Worm (Caenorhabditis elegans) whole organism, L3 larva: Measurements from ENCODE around the gene ZK177.1.

Experiments used
- R02D3.7 ChIP-seq: fragments of 150-350 bp; optimal IDR thresholded peaks from 2 replicates; lab custom pipeline; 2014; ENCODE audit warnings: missing biosample characterization, missing genetic modification characterization
- ZK546.5 ChIP-seq: sonication (generic microtip); optimal IDR thresholded peaks from 2 replicates; lab custom pipeline; 2017; ENCODE audit warnings: missing biosample characterization, missing genetic modification characterization
- ama-1 ChIP-seq: fragments of 150-350 bp; optimal IDR thresholded peaks from 2 replicates; lab custom pipeline; 2018
- ceh-9 ChIP-seq: sonication (generic microtip); optimal IDR thresholded peaks from 2 replicates; lab custom pipeline; 2018; ENCODE audit warnings: missing biosample characterization, missing genetic modification characterization
- daf-12 ChIP-seq: fragments of 150-350 bp; optimal IDR thresholded peaks from 2 replicates; lab custom pipeline; 2014; ENCODE audit warnings: missing biosample characterization, missing genetic modification reagents, missing genetic modification characterization
- egl-27 ChIP-seq: sonication (generic microtip); optimal IDR thresholded peaks from 4 replicates; lab custom pipeline; 2017; ENCODE audit warnings: missing biosample characterization, missing genetic modification reagents, missing genetic modification characterization
- egl-5 ChIP-seq: fragments of 150-350 bp; optimal IDR thresholded peaks from 2 replicates; lab custom pipeline; 2017; ENCODE audit warnings: missing biosample characterization, missing genetic modification reagents, missing genetic modification characterization, inconsistent platforms
- elt-1 ChIP-seq: fragments of 150-350 bp; optimal IDR thresholded peaks from 2 replicates; lab custom pipeline; 2014; ENCODE audit warnings: missing biosample characterization, missing genetic modification characterization
- elt-2 ChIP-seq: sonication (generic microtip); optimal IDR thresholded peaks from 2 replicates; lab custom pipeline; 2016; ENCODE audit warnings: missing genetic modification reagents, mild to moderate bottlenecking, missing genetic modification characterization, missing compliant biosample characterization
- elt-3 ChIP-seq, 3 experiments: fragments of 150-350 bp in 1 of 3; sonication (generic microtip) in 2 of 3; optimal IDR thresholded peaks; 2 replicates in 2 of 3; 4 replicates in 1 of 3; lab custom pipeline; 2014 to 2017; ENCODE audit warnings: missing biosample characterization in 3 of 3, missing genetic modification characterization in 3 of 3
- fkh-10 ChIP-seq: sonication (generic microtip); optimal IDR thresholded peaks from 2 replicates; lab custom pipeline; 2017; ENCODE audit warnings: missing biosample characterization, missing genetic modification reagents, missing genetic modification characterization
- fkh-2 ChIP-seq: fragments of 150-350 bp; optimal IDR thresholded peaks from 2 replicates; lab custom pipeline; 2014; ENCODE audit warnings: missing biosample characterization, missing genetic modification reagents, missing genetic modification characterization
- fos-1 ChIP-seq: fragments of 150-350 bp; optimal IDR thresholded peaks from 2 replicates; lab custom pipeline; 2014; ENCODE audit warnings: missing biosample characterization, missing genetic modification characterization
- hmg-11 ChIP-seq: sonication (generic microtip); optimal IDR thresholded peaks from 2 replicates; lab custom pipeline; 2016; ENCODE audit warnings: missing genetic modification characterization, missing compliant biosample characterization
- lin-15B ChIP-seq: fragments of 150-350 bp; optimal IDR thresholded peaks from 2 replicates; lab custom pipeline; 2014; ENCODE audit warnings: missing biosample characterization, missing genetic modification characterization
- lin-39 ChIP-seq: fragments of 150-350 bp; optimal IDR thresholded peaks from 2 replicates; lab custom pipeline; 2018; ENCODE audit warnings: missing biosample characterization, missing genetic modification reagents, missing genetic modification characterization
- lsy-12 ChIP-seq: sonication (generic microtip); optimal IDR thresholded peaks from 2 replicates; lab custom pipeline; 2016; ENCODE audit warnings: mild to moderate bottlenecking, missing genetic modification characterization, missing compliant biosample characterization
- mdl-1 ChIP-seq: fragments of 150-350 bp; optimal IDR thresholded peaks from 2 replicates; lab custom pipeline; 2014; ENCODE audit warnings: missing biosample characterization, missing genetic modification characterization
- nfya-1 ChIP-seq: sonication (generic microtip); optimal IDR thresholded peaks from 2 replicates; lab custom pipeline; 2017; ENCODE audit warnings: missing genetic modification characterization, mild to moderate bottlenecking, missing compliant biosample characterization, antibody characterized with exemption, moderate library complexity; ENCODE audit not compliant: insufficient read depth
- nhr-11 ChIP-seq: fragments of 150-350 bp; optimal IDR thresholded peaks from 2 replicates; lab custom pipeline; 2014; ENCODE audit warnings: missing biosample characterization, missing genetic modification characterization
- nhr-12 ChIP-seq: fragments of 150-350 bp; optimal IDR thresholded peaks from 2 replicates; lab custom pipeline; 2014; ENCODE audit warnings: missing biosample characterization, missing genetic modification characterization
- nhr-23 ChIP-seq: fragments of 150-350 bp; optimal IDR thresholded peaks from 2 replicates; lab custom pipeline; 2014; ENCODE audit warnings: missing biosample characterization, missing genetic modification reagents, missing genetic modification characterization
- nhr-28 ChIP-seq: fragments of 150-350 bp; optimal IDR thresholded peaks from 2 replicates; lab custom pipeline; 2014; ENCODE audit warnings: missing biosample characterization, missing genetic modification characterization
- nhr-43 ChIP-seq: sonication (generic microtip); optimal IDR thresholded peaks from 2 replicates; lab custom pipeline; 2016; ENCODE audit warnings: mild to moderate bottlenecking, missing genetic modification characterization, missing compliant biosample characterization; ENCODE audit not compliant: poor library complexity, severe bottlenecking
- nhr-67 ChIP-seq: fragments of 150-350 bp; optimal IDR thresholded peaks from 2 replicates; lab custom pipeline; 2014; ENCODE audit warnings: missing biosample characterization, missing genetic modification characterization
- nhr-76 ChIP-seq: fragments of 150-350 bp; sonication (generic microtip); optimal IDR thresholded peaks from 5 replicates; lab custom pipeline; 2014; ENCODE audit warnings: missing biosample characterization, missing genetic modification characterization
- nhr-77 ChIP-seq: fragments of 150-350 bp; optimal IDR thresholded peaks from 2 replicates; lab custom pipeline; 2014; ENCODE audit warnings: missing biosample characterization, missing genetic modification characterization
- pha-4 ChIP-seq: fragments of 150-350 bp; optimal IDR thresholded peaks from 2 replicates; lab custom pipeline; 2014; ENCODE audit warnings: missing biosample characterization, missing genetic modification reagents, missing genetic modification characterization
- pqm-1 ChIP-seq: fragments of 150-350 bp; optimal IDR thresholded peaks from 2 replicates; lab custom pipeline; 2017; ENCODE audit warnings: missing biosample characterization, missing genetic modification characterization, inconsistent platforms
- skn-1 ChIP-seq: fragments of 150-350 bp; optimal IDR thresholded peaks from 2 replicates; lab custom pipeline; 2014; ENCODE audit warnings: missing biosample characterization, missing genetic modification characterization
- snpc-4 ChIP-seq: fragments of 150-350 bp; optimal IDR thresholded peaks from 2 replicates; lab custom pipeline; 2014; ENCODE audit warnings: missing biosample characterization, missing genetic modification characterization
- tbx-2 ChIP-seq: sonication (generic microtip); optimal IDR thresholded peaks from 2 replicates; lab custom pipeline; 2016; ENCODE audit warnings: mild to moderate bottlenecking, missing genetic modification characterization, missing compliant biosample characterization
- unc-39 ChIP-seq: sonication (generic microtip); optimal IDR thresholded peaks from 4 replicates; lab custom pipeline; 2017; ENCODE audit warnings: missing biosample characterization, missing genetic modification characterization
- unc-62 ChIP-seq: fragments of 150-350 bp; sonication (generic microtip); optimal IDR thresholded peaks from 4 replicates; lab custom pipeline; 2014; ENCODE audit warnings: missing biosample characterization, missing genetic modification reagents, missing genetic modification characterization
- zag-1 ChIP-seq: fragments of 150-350 bp; optimal IDR thresholded peaks from 2 replicates; lab custom pipeline; 2014; ENCODE audit warnings: missing biosample characterization, missing genetic modification characterization

Gene ZK177.1

DNA sequence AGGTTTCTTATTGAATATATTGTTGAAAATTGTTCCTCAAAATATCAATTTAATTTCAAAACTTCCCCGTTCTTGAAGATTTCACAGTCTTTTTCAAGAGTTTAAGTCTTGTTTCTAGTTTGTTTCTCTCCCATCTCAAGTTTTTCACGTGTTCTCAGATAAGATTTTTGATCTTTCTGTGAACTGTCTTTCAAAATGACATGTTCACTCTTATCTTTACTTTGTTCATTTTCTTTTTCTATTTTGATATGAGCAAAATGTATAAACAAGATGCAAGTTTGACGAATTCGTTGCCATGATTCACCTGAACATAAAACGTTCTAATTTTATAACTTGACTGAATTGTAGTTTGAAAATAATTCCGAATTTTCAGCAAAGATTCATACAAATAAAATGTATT is 26.8 kb downstream of the ZK177.1 start:
- TF ChIP-seq pqm-1 (peak; percentile 24), nhr-67 (tag; lab: Kevin White, UChicago) (no peak), elt-2 (tag; lab: Kevin White, UChicago) (peak; percentile 33)

ce11 chrII:5555522-5555921 is 27.6 kb downstream of the ZK177.1 start:
- TF ChIP-seq elt-2 (tag; lab: Kevin White, UChicago): peak; percentile 72
- TF ChIP-seq pha-4: no peak

- no peak for TF ChIP-seq nhr-12
- no peak for TF ChIP-seq ama-1 (lab: Kevin White, UChicago)
Observed at ce11 chrII:5556431-5556830, 28.5 kb downstream of the ZK177.1 start, which contains the start of gene ins-11. Gene ins-11, plus strand, starts transcription at chrII:5556731.

ce11 chrII:5557134-5557533 is 29.2 kb downstream of the ZK177.1 start:
- TF ChIP-seq nhr-11 (no peak), pqm-1 (peak; percentile 76), fos-1 (tag; lab: Kevin White, UChicago) (no peak), R02D3.7 (tag; lab: Kevin White, UChicago) (no peak), elt-1 (tag; lab: Kevin White, UChicago) (no peak), mdl-1 (tag; lab: Kevin White, UChicago) (no peak), nhr-12 (no peak), fkh-2 (tag; lab: Kevin White, UChicago) (no peak), elt-2 (tag; lab: Kevin White, UChicago) (peak; percentile 95)
- TF ChIP-seq, all 47 proteins: peak for 2

ce11 chrII:5561392-5561791 is 33.5 kb downstream of the ZK177.1 start, which contains the start of gene C17C3.3:
Gene C17C3.3, plus strand, starts transcription at chrII:5561737.
- no peak for TF ChIP-seq ceh-9 (tag; lab: Kevin White, UChicago)
- TF ChIP-seq pqm-1: peak; percentile 67
- TF ChIP-seq pha-4: peak; percentile 46
- TF ChIP-seq elt-2 (tag; lab: Kevin White, UChicago): peak; percentile 88
- no peak for TF ChIP-seq ama-1 (lab: Kevin White, UChicago)
- TF ChIP-seq lin-39: no peak
- TF ChIP-seq, all 47 proteins: peak for 3

- TF ChIP-seq nhr-12 (no peak), nhr-28 (tag; lab: Kevin White, UChicago) (no peak), fos-1 (tag; lab: Kevin White, UChicago) (no peak), tbx-2 (tag; lab: Kevin White, UChicago) (no peak), elt-3 (tag; optimal IDR thresholded peaks at IDR 0.05; lab: Kevin White, UChicago) (no peak), fkh-10 (GFP tag; lab: Kevin White, UChicago) (no peak), egl-5 (tag; lab: Kevin White, UChicago) (no peak), lsy-12 (tag; lab: Kevin White, UChicago) (no peak), ceh-9 (tag; lab: Kevin White, UChicago) (no peak), lin-39 (no peak), mdl-1 (tag; lab: Kevin White, UChicago) (no peak), nhr-43 (no peak)
Observed at ce11 chrII:5565082-5565623, 37.2 kb downstream of the ZK177.1 start.

- no peak for TF ChIP-seq nhr-77
- no peak for TF ChIP-seq ZK546.5
- TF ChIP-seq lsy-12 (tag; lab: Kevin White, UChicago): no peak
- no peak for TF ChIP-seq nhr-28 (tag; lab: Kevin White, UChicago)
- no peak for TF ChIP-seq unc-39 (tag; lab: Kevin White, UChicago)
- TF ChIP-seq nhr-12: no peak
- TF ChIP-seq, all 47 proteins: peak for 0
Observed at ce11 chrII:5570272-5570671, 42.3 kb downstream of the ZK177.1 start, which contains the start of the genes C17C3.1 and C17C3.15. Gene C17C3.1, plus strand, starts transcription at chrII:5570572. Gene C17C3.15, plus strand, starts transcription at chrII:5570654.

ce11 chrII:5572082-5572746 is 44.3 kb downstream of the ZK177.1 start:
- TF ChIP-seq egl-5 (tag; lab: Kevin White, UChicago) (no peak), R02D3.7 (tag; lab: Kevin White, UChicago) (no peak), egl-27 (tag; lab: Kevin White, UChicago) (no peak), nhr-67 (tag; lab: Kevin White, UChicago) (no peak), snpc-4 (tag; lab: Kevin White, UChicago) (no peak), elt-3 (tag; optimal IDR thresholded peaks at IDR 0.05; lab: Kevin White, UChicago) (no peak), nhr-76 (tag; lab: Kevin White, UChicago) (no peak), unc-62 (GFP tag; lab: Kevin White, UChicago) (no peak), elt-2 (tag; lab: Kevin White, UChicago) (peak; percentile 80), nhr-77 (no peak), daf-12 (tag; lab: Kevin White, UChicago) (no peak), pha-4 (peak; percentile 27), nhr-43 (peak; percentile 90), nfya-1 (peak; percentile 35), ZK546.5 (no peak), skn-1 (tag; lab: Kevin White, UChicago) (peak; percentile 48), hmg-11 (tag; lab: Kevin White, UChicago) (no peak), pqm-1 (peak; percentile 7), lin-15B (tag; lab: Kevin White, UChicago) (no peak), zag-1 (tag; lab: Kevin White, UChicago) (no peak), nhr-23 (peak; percentile 66)
